Worm (Caenorhabditis elegans) whole organism, young adult: ENCODE results near the gene bath-10.

Experiments used
- C17E4.6 ChIP-seq: fragments of 200-800 bp; sonication (Bioruptor generic); IDR thresholded peaks from 2 replicates; pipeline ENCODE4 v1.3.6; 2022; ENCODE audit warnings: missing genetic modification reagents, missing genetic modification characterization, missing compliant biosample characterization
- F49E8.2 ChIP-seq: sonication (generic microtip); optimal IDR thresholded peaks from 3 replicates; lab custom pipeline; 2017; ENCODE audit warnings: missing genetic modification characterization, mild to moderate bottlenecking, missing compliant biosample characterization, antibody characterized with exemption, moderate library complexity; ENCODE audit not compliant: insufficient read depth
- Y53G8AR.9 ChIP-seq: fragments of 200-800 bp; sonication (Bioruptor generic); conservative IDR thresholded peaks from 2 replicates; pipeline ENCODE4 v1.3.6; 2022; ENCODE audit warnings: missing genetic modification reagents, missing genetic modification characterization, missing compliant biosample characterization
- akir-1 ChIP-seq: fragments of 200-800 bp; sonication (Bioruptor generic); optimal IDR thresholded peaks from 2 replicates; lab custom pipeline; 2018; ENCODE audit warnings: mild to moderate bottlenecking, missing genetic modification characterization, moderate library complexity, missing compliant biosample characterization
- ama-1 ChIP-seq, 3 experiments: fragments of 150-350 bp in 1 of 3; sonication (generic microtip) in 2 of 3; optimal IDR thresholded peaks; 2 replicates each; lab custom pipeline; 2014 to 2018; ENCODE audit warnings: missing biosample characterization in 2 of 3, missing genetic modification characterization in 2 of 3, missing genetic modification reagents in 2 of 3
- ceh-100 ChIP-seq: fragments of 200-800 bp; sonication (Bioruptor generic); IDR thresholded peaks from 2 replicates; pipeline ENCODE4 v1.3.6; 2022; ENCODE audit warnings: missing genetic modification reagents, missing genetic modification characterization, missing compliant biosample characterization
- ceh-58 ChIP-seq: fragments of 200-800 bp; sonication (Bioruptor generic); IDR thresholded peaks from 2 replicates; pipeline ENCODE4 v1.3.6; 2022; ENCODE audit warnings: missing genetic modification characterization, missing compliant biosample characterization
- lsl-1 ChIP-seq: fragments of 200-800 bp; sonication (Bioruptor generic); optimal IDR thresholded peaks from 2 replicates; lab custom pipeline; 2018; ENCODE audit warnings: mild to moderate bottlenecking, missing genetic modification characterization, moderate library complexity, missing compliant biosample characterization
- somi-1 ChIP-seq: fragments of 200-800 bp; sonication (Bioruptor generic); optimal IDR thresholded peaks from 2 replicates; lab custom pipeline; 2018; ENCODE audit warnings: mild to moderate bottlenecking, missing genetic modification characterization, missing compliant biosample characterization
- unc-62 ChIP-seq: fragments of 150-350 bp; optimal IDR thresholded peaks from 2 replicates; lab custom pipeline; 2014; ENCODE audit warnings: missing biosample characterization, missing genetic modification reagents, missing genetic modification characterization

DNA sequence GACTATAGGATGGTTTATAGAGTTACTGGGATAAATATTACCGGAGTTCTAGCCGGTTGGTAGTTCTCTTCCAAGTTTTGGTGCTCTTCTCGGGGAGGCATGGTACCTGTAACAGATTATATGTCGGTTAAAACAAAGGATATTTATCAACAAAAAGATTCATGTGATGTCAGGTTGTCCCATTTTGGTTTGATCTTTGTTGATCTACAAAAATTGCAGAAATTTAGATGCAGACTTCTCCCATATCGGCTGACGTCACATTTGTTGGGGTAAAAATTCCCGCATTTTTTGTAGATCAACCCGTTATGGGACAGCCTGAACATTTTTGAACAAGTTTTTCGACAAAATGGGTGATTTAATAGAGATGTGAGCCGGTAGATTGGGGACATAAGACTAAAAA is 6.8 kb upstream of the bath-10 start, which contains the start of gene Y49F6C.7:
- TF ChIP-seq akir-1 (GFP tag; lab: Kevin White, UChicago) (no peak), C17E4.6 (GFP tag; lab: Robert Waterston, UW) (no peak), Y53G8AR.9 (GFP tag; lab: Robert Waterston, UW) (no peak), somi-1 (no peak), ceh-58 (GFP tag; lab: Robert Waterston, UW) (no peak), F49E8.2 (tag; lab: Kevin White, UChicago) (no peak), lsl-1 (no peak), unc-62 (GFP tag; lab: Kevin White, UChicago) (no peak), ama-1 (optimal IDR thresholded peaks at IDR 0.05; lab: Kevin White, UChicago) (no peak), ama-1 (GFP tag; optimal IDR thresholded peaks at IDR 0.05; lab: Kevin White, UChicago) (no peak), ceh-100 (GFP tag; lab: Robert Waterston, UW) (no peak)
